Worm (Caenorhabditis elegans): ENCODE results near the gene K12D12.4.

DNA sequence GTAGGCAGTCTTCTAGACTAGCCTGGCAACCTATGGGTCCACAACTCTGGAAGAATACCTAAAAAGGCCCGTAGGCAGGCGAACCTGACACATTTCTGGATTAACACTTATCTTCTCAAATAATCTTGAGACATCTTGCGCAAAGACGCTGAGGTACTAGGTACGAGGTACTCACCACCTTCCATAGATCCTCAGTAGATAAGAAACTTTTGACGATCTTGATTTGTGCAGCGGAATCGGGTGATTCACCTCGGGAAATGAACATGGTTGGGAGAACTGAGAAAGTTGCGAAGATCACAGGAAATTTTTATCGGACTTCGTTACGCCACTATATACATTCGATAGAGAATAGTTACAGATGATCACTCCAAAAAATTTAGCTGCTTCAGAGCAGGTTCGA lies 22.6 kb upstream of the K12D12.4 start:
- TF ChIP-seq ref-1 (GFP tag; conservative IDR thresholded peaks at IDR 0.05) (no peak), flt-1 (GFP tag; IDR thresholded peaks at IDR 0.05) (no peak), ztf-23 (GFP tag; IDR thresholded peaks at IDR 0.05) (no peak), cog-1 (tag; optimal IDR thresholded peaks at IDR 0.05) (no peak), T22C8.4 (GFP tag; IDR thresholded peaks at IDR 0.05) (no peak), med-1 (GFP tag; optimal IDR thresholded peaks at IDR 0.05; ENCODE audit: insufficient read depth) (no peak), klf-2 (GFP tag; conservative IDR thresholded peaks at IDR 0.05) (no peak)
